Comparison of ENCODE assay signal across 4 fruit fly cellular contexts in genomic region chr3R:7282244-7282890, dm6.
TF ChIP-seq lines count a peak whose summit lies in the region.

No protein-coding gene starts in this region.

- TF ChIP-seq CTCF in whole organism, embryonic (GFP tag; optimal IDR thresholded peaks at IDR 0.05; lab: Kevin White, UChicago) = no peak

TF ChIP-seq in whole organism, adult, 20 proteins besides CTCF, POLR2A, EP300 and RAD21:
- TF ChIP-seq CG5204 (GFP tag; optimal IDR thresholded peaks at IDR 0.05; lab: Kevin White, UChicago) (no peak), Hr96 (GFP tag; optimal IDR thresholded peaks at IDR 0.05; lab: Kevin White, UChicago) (no peak), CG7045 (GFP tag; optimal IDR thresholded peaks at IDR 0.05; lab: Kevin White, UChicago) (peak; percentile 28), pad (GFP tag; optimal IDR thresholded peaks at IDR 0.05; lab: Kevin White, UChicago) (peak; percentile 34), CG7101 (tag; optimal IDR thresholded peaks at IDR 0.05; lab: Kevin White, UChicago) (no peak)

TF ChIP-seq in whole organism, embryonic, 481 proteins besides CTCF, POLR2A, EP300 and RAD21:
- no peak for TF ChIP-seq CG3281 (GFP tag; optimal IDR thresholded peaks at IDR 0.05; lab: Kevin White, UChicago)
- TF ChIP-seq CG4360 (GFP tag; IDR thresholded peaks at IDR 0.05; lab: Robert Waterston, UW) = 0 out of 2 replicates have a peak, but pooled peaks have one; percentile 24
- TF ChIP-seq CG9215 (GFP tag; IDR thresholded peaks at IDR 0.05; lab: Robert Waterston, UW) = 0 out of 2 replicates have a peak, but pooled peaks have one; percentile 9
- no peak for TF ChIP-seq Sin3A (optimal IDR thresholded peaks at IDR 0.05; lab: Kevin White, UChicago)
- TF ChIP-seq sqz (GFP tag; optimal IDR thresholded peaks at IDR 0.05; lab: Kevin White, UChicago) = peak; percentile 92
- peak; percentile 89 for TF ChIP-seq Adf1 (GFP tag; IDR thresholded peaks at IDR 0.05; lab: Robert Waterston, UW)
- no peak for TF ChIP-seq Dbx (GFP tag; IDR thresholded peaks at IDR 0.05; lab: Robert Waterston, UW)
- TF ChIP-seq nom (GFP tag; optimal IDR thresholded peaks at IDR 0.05; lab: Kevin White, UChicago) = peak; percentile 23
TF ChIP-seq in whole organism, embryonic: peak in this region for 5.

TF ChIP-seq in whole organism, prepupa, 60 proteins besides CTCF, POLR2A, EP300 and RAD21:
- TF ChIP-seq eg (GFP tag; IDR thresholded peaks at IDR 0.05; lab: Robert Waterston, UW) = peak; percentile 45; the same call in 1 of the 3 replicates
- TF ChIP-seq esn (GFP tag; optimal IDR thresholded peaks at IDR 0.05; lab: Kevin White, UChicago) = no peak
- TF ChIP-seq CG6808 (GFP tag; optimal IDR thresholded peaks at IDR 0.05; lab: Kevin White, UChicago) = peak; percentile 14
- no peak for TF ChIP-seq fd59A (GFP tag; optimal IDR thresholded peaks at IDR 0.05; lab: Kevin White, UChicago)
- TF ChIP-seq CG6163 (GFP tag; IDR thresholded peaks at IDR 0.05; lab: Robert Waterston, UW) = 0 out of 3 replicates have a peak, but pooled peaks have one; percentile 45
- TF ChIP-seq Hr38 (GFP tag; optimal IDR thresholded peaks at IDR 0.05; lab: Kevin White, UChicago) = no peak
- peak; percentile 5 to 35 for TF ChIP-seq ss (GFP tag; optimal IDR thresholded peaks at IDR 0.05; lab: Kevin White, UChicago)
- no peak for TF ChIP-seq dsx (GFP tag; optimal IDR thresholded peaks at IDR 0.05; lab: Kevin White, UChicago; ENCODE audit: poor library complexity, severe bottlenecking)
- peak; percentile 63 for TF ChIP-seq svp (GFP tag; lab: Kevin White, UChicago)
- TF ChIP-seq Sox102F (GFP tag; optimal IDR thresholded peaks at IDR 0.05; lab: Kevin White, UChicago) = peak; percentile 11
- no peak for TF ChIP-seq Met (GFP tag; optimal IDR thresholded peaks at IDR 0.05; lab: Kevin White, UChicago)
- TF ChIP-seq CG9139 (GFP tag; optimal IDR thresholded peaks at IDR 0.05; lab: Kevin White, UChicago) = peak; percentile 11

TF ChIP-seq in whole organism, pupa, 21 proteins besides CTCF, POLR2A, EP300 and RAD21:
- TF ChIP-seq CG14655 (GFP tag; optimal IDR thresholded peaks at IDR 0.05; lab: Kevin White, UChicago) (peak; percentile 22), CG4496 (GFP tag; IDR thresholded peaks at IDR 0.05; lab: Robert Waterston, UW) (peak; percentile 53; the same call in 1 of the 3 replicates), CG13204 (GFP tag; optimal IDR thresholded peaks at IDR 0.05; lab: Kevin White, UChicago) (peak; percentile 26), Ets98B (GFP tag; IDR thresholded peaks at IDR 0.05; lab: Robert Waterston, UW) (no peak), CG8159 (tag; optimal IDR thresholded peaks at IDR 0.05; lab: Kevin White, UChicago) (peak; percentile 1), fd96Ca (GFP tag; IDR thresholded peaks at IDR 0.05; lab: Robert Waterston, UW) (0 out of 3 replicates have a peak, but pooled peaks have one; percentile 20), CG12605 (GFP tag; IDR thresholded peaks at IDR 0.05; lab: Robert Waterston, UW) (peak; percentile 28; the same call in 1 of the 2 replicates), Pif1B (GFP tag; optimal IDR thresholded peaks at IDR 0.05; lab: Kevin White, UChicago) (no peak)
